Fruit fly (Drosophila melanogaster): ENCODE data around the gene CG1907.

CG1907 gene

DNA sequence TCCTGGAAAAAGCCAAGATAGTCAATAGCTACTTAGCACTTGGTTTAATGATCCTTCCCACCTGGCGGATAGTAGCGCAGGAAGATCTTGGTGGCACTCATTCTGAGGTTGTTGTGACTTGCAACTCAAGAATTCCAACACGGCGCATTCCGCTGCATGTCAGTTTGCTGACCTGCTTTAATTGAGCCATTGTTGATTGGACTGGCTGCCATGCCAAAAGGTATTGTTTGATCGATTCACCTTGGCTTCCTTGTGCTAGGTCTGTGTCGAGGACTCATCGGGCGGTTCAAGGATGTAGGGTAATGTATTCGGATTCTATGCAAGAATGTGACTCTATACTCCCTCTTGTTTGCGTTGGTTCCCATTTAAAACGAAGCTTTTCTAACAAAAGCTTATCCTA lies 18.1 kb upstream of the CG1907 start, which contains the start of gene CG7568:
Gene CG7568, minus strand, starts transcription at position 101 of the 400 bp plus-strand sequence.
- TF ChIP-seq CG8478 (optimal IDR thresholded peaks at IDR 0.05) = no peak
- TF ChIP-seq CTCF (optimal IDR thresholded peaks at IDR 0.05) = no peak

DNA sequence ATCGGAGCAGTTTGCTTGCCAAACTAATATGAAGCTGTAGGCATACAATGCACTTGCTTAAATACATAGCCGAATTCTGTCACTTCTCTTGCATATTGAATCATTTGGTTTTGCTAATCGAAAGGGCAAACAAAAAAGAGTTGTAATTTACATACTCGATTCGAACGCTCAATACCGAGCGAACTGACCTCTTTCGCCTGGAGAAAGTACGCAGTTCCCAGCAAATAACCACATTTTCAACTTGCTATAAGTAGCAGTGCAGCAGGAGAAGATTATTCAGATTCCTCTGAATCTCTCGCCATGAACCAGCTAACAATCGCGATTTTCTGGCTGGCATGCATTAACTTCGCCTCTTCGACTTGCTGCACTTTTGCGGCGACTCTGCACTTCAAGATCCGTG lies 10.7 kb upstream of the CG1907 start, which contains the start of gene Diedel2:
Gene Diedel2, plus strand, starts transcription at position 301 of the 400 bp plus-strand sequence.
- TF ChIP-seq CG8478 (optimal IDR thresholded peaks at IDR 0.05) (no peak), CTCF (optimal IDR thresholded peaks at IDR 0.05) (no peak)

DNA sequence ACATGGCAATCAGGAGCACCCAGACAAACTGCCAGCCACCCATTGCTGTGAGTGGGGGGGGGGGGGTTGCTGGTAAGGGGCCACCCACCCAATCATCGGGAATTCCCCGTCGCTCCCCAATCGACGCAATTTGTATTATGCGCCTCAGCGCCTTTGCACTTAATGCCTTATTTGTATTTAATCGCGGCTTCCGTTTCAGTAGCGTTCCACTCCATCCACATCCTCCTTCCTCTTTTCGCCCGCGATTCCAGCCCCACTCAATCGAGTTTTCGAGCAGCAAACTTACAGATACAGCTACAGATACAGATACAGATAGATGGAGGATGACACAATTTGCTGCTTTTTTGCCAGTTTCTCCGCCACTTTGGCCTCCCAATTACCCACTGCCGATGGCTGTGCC lies 7.9 kb upstream of the CG1907 start:
- TF ChIP-seq CTCF (optimal IDR thresholded peaks at IDR 0.05) (no peak), CG8478 (optimal IDR thresholded peaks at IDR 0.05) (no peak)

DNA sequence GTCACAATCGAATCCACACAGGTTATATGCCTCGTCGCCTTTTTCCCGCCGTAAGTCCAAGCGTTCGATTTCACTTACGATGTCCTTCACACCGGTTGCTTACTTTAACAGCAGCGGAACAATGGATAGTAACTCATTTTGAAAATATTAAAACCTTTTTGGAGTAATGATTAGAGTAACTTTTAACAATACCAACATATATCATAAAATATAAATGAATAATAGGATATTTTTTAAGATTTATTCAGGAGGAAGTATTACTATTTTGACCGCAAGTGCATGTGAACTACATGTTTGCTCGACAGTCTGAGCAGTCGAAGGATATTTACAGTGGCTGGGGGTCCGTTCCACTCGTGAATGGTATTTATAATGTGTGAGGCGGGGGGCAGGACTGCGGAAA lies 1.7 kb upstream of the CG1907 start:
- TF ChIP-seq CG8478 (optimal IDR thresholded peaks at IDR 0.05) = no peak
- TF ChIP-seq CTCF (optimal IDR thresholded peaks at IDR 0.05) = no peak

DNA sequence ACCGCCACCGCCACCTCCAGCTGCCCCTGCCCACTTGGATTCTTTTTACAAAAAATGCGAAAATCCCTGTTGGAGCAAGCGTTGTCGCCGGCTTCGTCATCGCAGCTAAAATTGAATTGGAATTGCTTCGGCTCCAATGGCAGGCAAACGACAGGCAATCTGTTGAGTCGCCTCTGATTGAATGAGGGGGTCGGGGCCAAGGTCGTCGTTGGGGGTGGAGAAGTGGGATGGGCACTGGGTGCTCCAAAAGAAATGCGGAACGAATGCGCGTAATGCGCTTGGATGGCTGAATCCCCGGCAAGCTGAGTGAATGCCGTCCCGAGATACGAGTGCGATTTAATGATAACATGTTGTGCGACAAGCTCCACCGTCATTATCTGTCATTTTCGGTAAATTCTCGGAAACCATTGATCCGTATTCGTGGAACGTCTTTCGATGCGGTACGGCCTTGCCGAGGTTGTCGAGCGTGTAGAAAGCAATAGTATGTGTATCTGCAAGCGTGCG lies 1.1 kb upstream of the CG1907 start:
- TF ChIP-seq CG8478 (optimal IDR thresholded peaks at IDR 0.05) (no peak), CTCF (optimal IDR thresholded peaks at IDR 0.05) (no peak)

DNA sequence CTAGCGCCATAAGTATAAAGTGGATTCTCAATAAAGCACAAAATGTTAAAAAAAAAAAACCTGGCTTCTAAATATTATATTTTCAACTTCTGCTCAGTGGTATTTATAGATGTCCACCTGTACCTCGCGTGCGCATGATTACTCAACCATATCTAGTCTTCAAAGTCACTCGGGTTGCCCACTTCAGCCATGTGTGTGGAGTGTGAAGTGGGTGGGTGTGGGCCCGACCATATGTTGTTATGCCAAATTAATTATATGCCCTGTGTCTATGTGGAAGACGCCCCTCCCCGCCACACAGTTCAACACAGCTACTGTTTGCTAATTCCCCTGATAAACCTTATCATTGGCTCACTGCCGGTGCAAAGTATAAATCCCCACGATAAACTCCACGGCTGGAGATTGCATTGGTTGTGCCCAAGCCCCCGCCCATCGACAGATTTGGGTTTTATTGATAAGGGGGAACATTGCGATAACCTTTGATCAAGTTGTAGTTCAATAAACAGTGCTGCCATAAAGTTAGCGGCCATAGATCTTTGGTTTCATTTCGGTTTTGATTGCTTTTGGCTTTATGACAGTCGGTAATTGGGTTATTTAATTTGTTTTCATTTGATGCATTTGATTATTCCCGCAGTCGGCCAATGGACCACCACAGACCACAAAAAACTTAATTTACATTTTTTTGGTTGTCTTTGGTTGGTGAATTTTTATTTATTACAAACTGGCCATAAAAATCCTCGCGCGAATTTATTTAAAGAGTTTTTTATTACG lies 2.0 kb downstream of the CG1907 start:
- TF ChIP-seq CG8478 (optimal IDR thresholded peaks at IDR 0.05) (no peak), CTCF (optimal IDR thresholded peaks at IDR 0.05) (no peak)

DNA sequence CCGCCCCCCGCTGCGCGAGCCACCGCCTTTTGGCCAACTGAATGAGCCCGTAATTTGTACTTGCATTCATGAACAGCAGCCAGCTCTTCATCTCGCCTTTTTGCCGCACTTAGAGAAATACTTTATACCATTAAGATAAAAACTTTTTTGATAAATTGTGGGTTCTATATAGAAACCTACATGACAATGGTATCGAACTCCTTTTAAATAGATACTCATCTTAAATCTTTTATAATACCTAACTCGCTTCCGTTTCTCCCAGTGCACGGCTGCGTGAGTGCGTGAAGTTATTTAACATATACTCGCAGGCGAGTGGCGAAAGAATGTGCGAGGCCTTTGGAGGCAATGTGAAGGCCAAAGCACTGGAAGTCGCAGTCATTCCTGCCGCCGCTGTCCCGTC lies 7.0 kb downstream of the CG1907 start:
- TF ChIP-seq CG8478 (optimal IDR thresholded peaks at IDR 0.05) = no peak
- TF ChIP-seq CTCF (optimal IDR thresholded peaks at IDR 0.05) = no peak

DNA sequence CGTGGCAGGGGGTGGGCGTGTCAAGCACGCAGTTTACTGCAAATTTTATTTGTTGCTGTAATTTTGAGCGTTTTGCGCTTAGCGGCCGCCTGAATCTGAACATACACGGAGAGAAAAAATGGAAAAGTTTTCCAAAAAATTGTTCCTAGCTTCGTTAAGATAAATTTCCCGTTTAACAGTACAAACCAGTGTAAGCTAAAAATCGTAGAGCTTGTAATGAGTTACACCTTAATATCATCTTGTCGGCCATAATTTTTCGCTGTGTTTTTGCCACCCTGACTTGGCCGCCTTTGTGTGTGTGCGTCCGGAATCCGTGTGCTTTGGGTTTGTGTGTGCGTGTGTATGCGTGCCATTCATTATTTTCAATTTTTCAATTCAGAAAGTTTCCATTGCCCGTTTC lies 32.6 kb downstream of the CG1907 start:
- no peak for TF ChIP-seq CTCF (optimal IDR thresholded peaks at IDR 0.05)
- TF ChIP-seq CG8478 (optimal IDR thresholded peaks at IDR 0.05) = no peak

DNA sequence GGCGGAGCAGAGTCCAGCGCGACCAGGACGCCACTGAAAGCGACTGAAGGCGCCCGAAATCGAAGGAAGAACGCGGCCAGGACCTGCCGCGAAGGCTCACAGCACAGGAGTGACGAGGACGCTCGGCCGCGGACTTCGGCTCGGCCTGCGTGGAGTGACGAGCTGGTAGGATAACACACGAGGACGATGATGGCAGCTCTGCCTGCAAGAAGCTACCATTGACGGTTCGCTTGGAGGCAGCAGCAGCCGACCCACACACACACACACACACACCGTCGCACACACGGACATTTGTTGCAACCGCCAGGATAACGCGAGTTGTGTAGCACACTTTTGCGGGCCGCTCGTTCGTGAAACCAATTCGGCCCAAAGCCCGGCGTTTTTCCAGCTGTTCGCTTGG lies 41.1 kb downstream of the CG1907 start, which contains the start of gene Dop1R2:
Gene Dop1R2, minus strand, starts transcription at position 35 of the 400 bp plus-strand sequence.
- TF ChIP-seq CG8478 (optimal IDR thresholded peaks at IDR 0.05) = no peak
- no peak for TF ChIP-seq CTCF (optimal IDR thresholded peaks at IDR 0.05)

DNA sequence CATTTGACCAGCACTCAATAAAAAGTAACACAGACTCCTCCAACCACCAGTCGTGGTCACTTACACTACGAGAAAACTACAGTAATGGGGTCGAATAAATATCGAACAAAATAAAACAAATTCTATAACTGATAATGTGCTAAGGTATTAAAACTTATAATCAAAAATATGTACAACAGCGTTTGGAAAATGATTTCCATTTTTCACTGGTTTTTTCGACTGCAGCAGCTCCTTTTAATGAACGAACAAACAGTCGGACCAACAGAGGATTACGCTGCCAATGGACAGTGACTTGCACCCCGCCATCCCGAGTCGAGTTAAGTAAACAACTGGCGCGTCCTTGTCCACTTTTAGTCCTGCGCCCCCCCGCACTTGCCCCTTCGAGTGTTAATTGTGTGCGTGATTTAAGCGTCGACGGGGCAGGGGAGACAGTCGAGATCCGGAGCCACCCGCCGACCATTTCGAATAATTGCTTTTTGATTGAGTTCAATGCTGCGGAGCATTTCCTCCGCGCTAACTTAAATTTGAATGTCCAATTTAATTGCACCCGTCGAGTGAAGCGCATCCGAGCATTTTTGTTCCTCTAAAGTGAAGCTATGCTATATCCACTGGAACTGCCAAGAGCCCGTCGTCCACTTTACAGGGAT lies 45.4 kb downstream of the CG1907 start, which contains the start of gene ppk21:
Gene ppk21, plus strand, starts transcription at position 597 of the 647 bp plus-strand sequence.
- TF ChIP-seq CG8478 (optimal IDR thresholded peaks at IDR 0.05) = no peak
- no peak for TF ChIP-seq CTCF (optimal IDR thresholded peaks at IDR 0.05)

DNA sequence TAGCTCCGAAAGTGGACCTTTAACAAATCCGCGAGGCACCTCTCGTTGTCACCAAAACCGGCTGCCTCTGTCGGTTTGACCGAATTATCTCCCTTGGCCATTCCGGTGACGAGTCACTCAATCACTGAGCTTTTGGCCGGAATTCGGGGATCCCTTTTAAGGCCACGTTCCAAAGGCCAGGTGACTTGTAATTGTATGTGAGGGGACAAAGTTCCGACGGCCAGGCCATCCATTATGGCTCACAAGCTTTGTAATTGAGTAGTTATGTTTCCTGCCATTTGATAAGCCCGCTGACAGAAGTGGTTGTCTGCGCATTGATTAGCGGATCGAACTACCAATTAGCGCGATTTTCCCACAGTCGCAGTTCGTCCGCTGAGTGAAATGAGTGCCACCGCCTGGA lies 49.9 kb downstream of the CG1907 start, which contains the start of the genes ppk20 and ppk30:
Gene ppk20, minus strand, starts transcription at position 101 of the 400 bp plus-strand sequence.
Gene ppk30, plus strand, starts transcription at position 373 of the 400 bp plus-strand sequence.
- no peak for TF ChIP-seq CTCF (optimal IDR thresholded peaks at IDR 0.05)
- no peak for TF ChIP-seq CG8478 (optimal IDR thresholded peaks at IDR 0.05)
